Fruit fly (Drosophila melanogaster) whole organism, embryonic: ENCODE results near the gene Ser12.

Experiments
- Ada2b ChIP-seq: fragments of 200-800 bp; sonication (Bioruptor generic); IDR thresholded peaks from 2 replicates; pipeline ENCODE4 v1.3.6; 2022; ENCODE audit warnings: missing biosample characterization, missing genetic modification characterization
- CG10147 ChIP-seq: fragments of 200-800 bp; sonication (Bioruptor generic); optimal IDR thresholded peaks from 2 replicates; lab custom pipeline; 2019; ENCODE audit warnings: missing biosample characterization, mild to moderate bottlenecking, missing genetic modification characterization, moderate library complexity
- CG1024 ChIP-seq: fragments of 200-800 bp; sonication (Bioruptor generic); IDR thresholded peaks from 2 replicates; pipeline ENCODE4 v1.3.6; 2022; ENCODE audit warnings: missing biosample characterization, missing genetic modification characterization
- CG10979 ChIP-seq: fragments of 200-800 bp; sonication (Bioruptor generic); optimal IDR thresholded peaks from 2 replicates; lab custom pipeline; 2018; ENCODE audit warnings: missing biosample characterization, mild to moderate bottlenecking, missing genetic modification characterization, moderate library complexity
- CG11398 ChIP-seq: fragments of 200-800 bp; sonication (Bioruptor generic); optimal IDR thresholded peaks from 2 replicates; lab custom pipeline; 2016; ENCODE audit warnings: missing biosample characterization, missing genetic modification characterization
- CG11560 ChIP-seq: fragments of 200-800 bp; sonication (Bioruptor generic); IDR thresholded peaks from 3 replicates; pipeline ENCODE4 v1.3.6; 2022; ENCODE audit warnings: missing biosample characterization, missing genetic modification characterization
- CG11695 ChIP-seq: fragments of 200-800 bp; sonication (Bioruptor generic); IDR thresholded peaks from 3 replicates; pipeline ENCODE4 v1.3.6; 2022; ENCODE audit warnings: missing biosample characterization, missing genetic modification characterization
- CG12236 ChIP-seq: fragments of 200-800 bp; sonication (Bioruptor generic); optimal IDR thresholded peaks from 2 replicates; lab custom pipeline; 2016; ENCODE audit warnings: missing biosample characterization, missing genetic modification characterization
- CG14014 ChIP-seq: fragments of 200-800 bp; sonication (Bioruptor generic); IDR thresholded peaks from 2 replicates; pipeline ENCODE4 v1.3.6; 2022; ENCODE audit warnings: missing biosample characterization, missing genetic modification characterization
- CG17802 ChIP-seq: fragments of 200-800 bp; sonication (Bioruptor generic); optimal IDR thresholded peaks from 2 replicates; lab custom pipeline; 2018; ENCODE audit warnings: missing biosample characterization, mild to moderate bottlenecking, missing genetic modification characterization, moderate library complexity
- CG18599 ChIP-seq: fragments of 200-800 bp; sonication (Bioruptor generic); optimal IDR thresholded peaks from 3 replicates; lab custom pipeline; 2017; ENCODE audit warnings: missing biosample characterization, missing genetic modification characterization, mild to moderate bottlenecking, moderate library complexity, missing genetic modification reagents
- CG2120 ChIP-seq: fragments of 200-800 bp; sonication (Bioruptor generic); optimal IDR thresholded peaks from 3 replicates; lab custom pipeline; 2016; ENCODE audit warnings: missing biosample characterization, missing genetic modification characterization
- CG2199 ChIP-seq: fragments of 200-800 bp; sonication (Bioruptor generic); IDR thresholded peaks from 3 replicates; pipeline ENCODE4 v1.3.6; 2022; ENCODE audit warnings: missing biosample characterization, missing genetic modification characterization
- CG34224 ChIP-seq: fragments of 200-800 bp; sonication (Bioruptor generic); IDR thresholded peaks from 3 replicates; pipeline ENCODE4 v1.3.6; 2022; ENCODE audit warnings: missing biosample characterization, missing genetic modification characterization; ENCODE audit not compliant: partially characterized antibody
- CG3838 ChIP-seq: fragments of 200-800 bp; sonication (Bioruptor generic); optimal IDR thresholded peaks from 3 replicates; lab custom pipeline; 2016; ENCODE audit warnings: missing biosample characterization, missing genetic modification characterization
- CG4282 ChIP-seq: fragments of 200-800 bp; sonication (Bioruptor generic); optimal IDR thresholded peaks from 2 replicates; lab custom pipeline; 2016; ENCODE audit warnings: missing biosample characterization, missing genetic modification characterization
- CG6791 ChIP-seq: fragments of 200-800 bp; sonication (Bioruptor generic); IDR thresholded peaks from 3 replicates; pipeline ENCODE4 v1.3.6; 2022; ENCODE audit warnings: missing biosample characterization, missing genetic modification characterization; ENCODE audit not compliant: partially characterized antibody
- CG7271 ChIP-seq: fragments of 200-800 bp; sonication (Bioruptor generic); optimal IDR thresholded peaks from 2 replicates; lab custom pipeline; 2018; ENCODE audit warnings: missing biosample characterization, mild to moderate bottlenecking, missing genetic modification characterization, moderate library complexity
- CG7357 ChIP-seq: fragments of 200-800 bp; sonication (Bioruptor generic); IDR thresholded peaks from 3 replicates; pipeline ENCODE4 v1.3.6; 2022; ENCODE audit warnings: missing biosample characterization, missing genetic modification characterization
- CG7556 ChIP-seq: fragments of 200-800 bp; sonication (Bioruptor generic); optimal IDR thresholded peaks from 2 replicates; lab custom pipeline; 2017; ENCODE audit warnings: missing biosample characterization, mild to moderate bottlenecking, missing genetic modification characterization
- CG8089 ChIP-seq: fragments of 200-800 bp; sonication (Bioruptor generic); optimal IDR thresholded peaks from 3 replicates; lab custom pipeline; 2016; ENCODE audit warnings: missing biosample characterization, missing genetic modification characterization
- CG8290 ChIP-seq, 3 experiments: fragments of 200-800 bp; sonication (Bioruptor generic); optimal IDR thresholded peaks; 2 replicates each; lab custom pipeline; 2016 to 2019; ENCODE audit warnings: missing biosample characterization in 3 of 3, missing genetic modification characterization in 3 of 3, mild to moderate bottlenecking in 2 of 3, moderate library complexity in 1 of 3
- Camta ChIP-seq: fragments of 200-800 bp; sonication (Bioruptor generic); optimal IDR thresholded peaks from 2 replicates; lab custom pipeline; 2016; ENCODE audit warnings: missing biosample characterization, missing genetic modification characterization
- Dfd ChIP-seq, 2 experiments: fragments of >200 bp; optimal IDR thresholded peaks; 2 replicates each; lab custom pipeline; 2017; ENCODE audit warnings: missing biosample characterization in 2 of 2, missing genetic modification characterization in 2 of 2
- Dip3 ChIP-seq: fragments of 200-800 bp; sonication (Bioruptor generic); optimal IDR thresholded peaks from 3 replicates; lab custom pipeline; 2016; ENCODE audit warnings: missing biosample characterization, missing genetic modification characterization
- Dp ChIP-seq: fragments of 200-800 bp; sonication (Bioruptor generic); optimal IDR thresholded peaks from 2 replicates; lab custom pipeline; 2018; ENCODE audit warnings: missing biosample characterization, mild to moderate bottlenecking, missing genetic modification characterization, moderate library complexity
- Fer2 ChIP-seq: fragments of 200-800 bp; sonication (Bioruptor generic); optimal IDR thresholded peaks from 2 replicates; lab custom pipeline; 2018; ENCODE audit warnings: missing biosample characterization, mild to moderate bottlenecking, missing genetic modification characterization, moderate library complexity
- Lhr ChIP-seq: fragments of 200-800 bp; sonication (Bioruptor generic); optimal IDR thresholded peaks from 3 replicates; lab custom pipeline; 2017; ENCODE audit warnings: mild to moderate bottlenecking, missing biosample characterization, missing genetic modification reagents, missing genetic modification characterization
- NfI ChIP-seq: fragments of 200-800 bp; sonication (Bioruptor generic); optimal IDR thresholded peaks from 3 replicates; lab custom pipeline; 2018; ENCODE audit warnings: missing biosample characterization, mild to moderate bottlenecking, missing genetic modification characterization, moderate library complexity
- Oli ChIP-seq: fragments of 200-800 bp; sonication (Bioruptor generic); optimal IDR thresholded peaks from 2 replicates; lab custom pipeline; 2018; ENCODE audit warnings: missing biosample characterization, mild to moderate bottlenecking, missing genetic modification characterization, moderate library complexity
- Xbp1 ChIP-seq: fragments of 200-800 bp; sonication (Bioruptor generic); optimal IDR thresholded peaks from 3 replicates; lab custom pipeline; 2016; ENCODE audit warnings: missing biosample characterization, mild to moderate bottlenecking, missing genetic modification characterization
- abd-A ChIP-seq: fragments of 200-800 bp; sonication (Bioruptor generic); optimal IDR thresholded peaks from 3 replicates; lab custom pipeline; 2019; ENCODE audit warnings: missing biosample characterization, mild to moderate bottlenecking, missing genetic modification characterization, moderate library complexity
- ac ChIP-seq: fragments of 200-800 bp; sonication (Bioruptor generic); optimal IDR thresholded peaks from 3 replicates; lab custom pipeline; 2017; ENCODE audit warnings: missing biosample characterization, mild to moderate bottlenecking, missing genetic modification characterization
- az2 ChIP-seq: fragments of 200-800 bp; sonication (Bioruptor generic); optimal IDR thresholded peaks from 3 replicates; lab custom pipeline; 2016; ENCODE audit warnings: missing biosample characterization, missing genetic modification characterization
- btn ChIP-seq: fragments of 200-800 bp; sonication (Bioruptor generic); optimal IDR thresholded peaks from 2 replicates; lab custom pipeline; 2016; ENCODE audit warnings: missing biosample characterization, missing genetic modification characterization
- cad ChIP-seq: fragments of >200 bp; optimal IDR thresholded peaks from 2 replicates; lab custom pipeline; 2017; ENCODE audit warnings: missing biosample characterization, missing genetic modification characterization
- crp ChIP-seq, 2 experiments: fragments of 200-800 bp; sonication (Bioruptor generic); optimal IDR thresholded peaks; 2 replicates in 1 of 2; 3 replicates in 1 of 2; lab custom pipeline; 2017; ENCODE audit warnings: missing biosample characterization in 2 of 2, missing genetic modification characterization in 2 of 2, mild to moderate bottlenecking in 1 of 2, moderate library complexity in 1 of 2
- ewg ChIP-seq: fragments of 200-800 bp; sonication (Bioruptor generic); optimal IDR thresholded peaks from 3 replicates; lab custom pipeline; 2017; ENCODE audit warnings: mild to moderate bottlenecking, missing biosample characterization, missing genetic modification reagents, missing genetic modification characterization
- eyg ChIP-seq: fragments of 200-800 bp; sonication (Bioruptor generic); optimal IDR thresholded peaks from 3 replicates; lab custom pipeline; 2016; ENCODE audit warnings: missing biosample characterization, missing genetic modification characterization
- fd64A ChIP-seq: fragments of 200-800 bp; sonication (Bioruptor generic); optimal IDR thresholded peaks from 3 replicates; lab custom pipeline; 2018; ENCODE audit warnings: missing biosample characterization, mild to moderate bottlenecking, missing genetic modification characterization
- ftz-f1 ChIP-seq: fragments of 200-800 bp; sonication (Bioruptor generic); optimal IDR thresholded peaks from 2 replicates; lab custom pipeline; 2016; ENCODE audit warnings: missing biosample characterization, missing genetic modification characterization
- ind ChIP-seq: fragments of 200-800 bp; sonication (Bioruptor generic); optimal IDR thresholded peaks from 3 replicates; lab custom pipeline; 2016; ENCODE audit warnings: missing biosample characterization, missing genetic modification characterization
- kni ChIP-seq: fragments of 200-800 bp; sonication (Bioruptor generic); optimal IDR thresholded peaks from 3 replicates; lab custom pipeline; 2017; ENCODE audit warnings: mild to moderate bottlenecking, missing biosample characterization, missing genetic modification reagents, missing genetic modification characterization
- mld ChIP-seq: fragments of 200-800 bp; sonication (Bioruptor generic); IDR thresholded peaks from 3 replicates; pipeline ENCODE4 v1.3.6; 2022; ENCODE audit warnings: missing biosample characterization, missing genetic modification characterization; ENCODE audit not compliant: partially characterized antibody
- org-1 ChIP-seq: fragments of 200-800 bp; sonication (Bioruptor generic); optimal IDR thresholded peaks from 2 replicates; lab custom pipeline; 2017; ENCODE audit warnings: missing biosample characterization, missing genetic modification characterization
- pfk ChIP-seq: fragments of 200-800 bp; sonication (Bioruptor generic); optimal IDR thresholded peaks from 2 replicates; lab custom pipeline; 2018; ENCODE audit warnings: missing biosample characterization, mild to moderate bottlenecking, missing genetic modification characterization, moderate library complexity
- ranshi ChIP-seq: fragments of 200-800 bp; sonication (Bioruptor generic); IDR thresholded peaks from 2 replicates; pipeline ENCODE4 v1.3.6; 2022; ENCODE audit warnings: missing biosample characterization, missing genetic modification characterization
- row ChIP-seq: fragments of 200-800 bp; sonication (Bioruptor generic); IDR thresholded peaks from 3 replicates; pipeline ENCODE4 v1.3.6; 2022; ENCODE audit warnings: missing biosample characterization, missing genetic modification characterization
- sens-2 ChIP-seq: fragments of 200-800 bp; sonication (Bioruptor generic); IDR thresholded peaks from 2 replicates; pipeline ENCODE4 v1.3.6; 2022; ENCODE audit warnings: missing biosample characterization, missing genetic modification characterization
- tna ChIP-seq: fragments of 200-800 bp; sonication (Bioruptor generic); IDR thresholded peaks from 2 replicates; pipeline ENCODE4 v1.3.6; 2022; ENCODE audit warnings: missing biosample characterization, missing genetic modification characterization; ENCODE audit not compliant: partially characterized antibody
- zfh2 ChIP-seq: fragments of 200-800 bp; sonication (Bioruptor generic); optimal IDR thresholded peaks from 2 replicates; lab custom pipeline; 2016; ENCODE audit warnings: missing biosample characterization, missing genetic modification characterization

Gene Ser12

DNA sequence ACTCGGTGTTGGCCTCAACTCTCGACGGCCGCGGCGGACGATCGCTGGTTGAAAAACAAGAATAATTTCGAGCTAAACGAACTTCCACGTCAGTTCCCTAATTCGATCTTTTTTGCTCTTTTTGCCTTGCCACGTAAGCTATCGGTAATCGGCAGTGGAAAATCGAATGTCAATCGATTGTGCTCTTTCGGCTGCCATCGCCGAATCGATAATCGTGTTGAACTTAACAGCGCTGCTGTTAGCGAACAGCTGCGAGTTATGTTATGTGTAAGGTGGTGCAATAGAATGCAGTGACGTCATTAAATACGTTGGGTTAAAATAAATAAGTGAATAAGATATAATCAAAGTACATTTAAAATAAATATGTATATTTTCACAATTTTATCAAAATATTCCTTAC lies 14.4 kb downstream of the Ser12 start, which contains the start of gene Sec24CD (continued):
- TF ChIP-seq CG6791 (GFP tag; lab: Robert Waterston, UW) (peak; percentile 96), CG14014 (GFP tag; lab: Robert Waterston, UW) (peak; percentile 29; the same call in 1 of the 2 replicates), CG7357 (GFP tag; lab: Robert Waterston, UW) (no peak), CG11695 (0 out of 3 replicates have a peak, but pooled peaks have one; percentile 14), cad (GFP tag; lab: Kevin White, UChicago) (no peak), Dp (GFP tag; lab: Kevin White, UChicago) (peak; percentile 43), pfk (GFP tag; lab: Kevin White, UChicago) (no peak), CG2120 (peak; percentile 6), eyg (GFP tag; lab: Kevin White, UChicago) (no peak), Dfd (GFP tag; optimal IDR thresholded peaks at IDR 0.05; lab: Kevin White, UChicago) (no peak), ftz-f1 (no peak), CG1024 (no peak), CG12236 (GFP tag; lab: Kevin White, UChicago) (no peak), fd64A (no peak), CG17802 (no peak), CG4282 (GFP tag; lab: Kevin White, UChicago) (no peak), crp (GFP tag; optimal IDR thresholded peaks at IDR 0.05; lab: Kevin White, UChicago) (peak; percentile 20 to 88), abd-A (no peak), az2 (GFP tag; lab: Kevin White, UChicago) (peak; percentile 4), tna (GFP tag; lab: Robert Waterston, UW) (peak; percentile 97), CG8290 (GFP tag; optimal IDR thresholded peaks at IDR 0.05; lab: Kevin White, UChicago) (no peak), CG8290 (tag; optimal IDR thresholded peaks at IDR 0.05; lab: Kevin White, UChicago) (no peak), Lhr (GFP tag; lab: Kevin White, UChicago) (no peak), row (peak; percentile 80), zfh2 (no peak), ranshi (GFP tag; lab: Robert Waterston, UW) (no peak), ac (no peak), CG3838 (GFP tag; lab: Kevin White, UChicago) (no peak), Dip3 (GFP tag; lab: Kevin White, UChicago) (no peak), CG11398 (GFP tag; lab: Kevin White, UChicago) (no peak), CG10147 (GFP tag; lab: Kevin White, UChicago) (no peak), ind (no peak), NfI (no peak), Fer2 (tag; lab: Kevin White, UChicago) (no peak), CG34224 (GFP tag; lab: Robert Waterston, UW) (peak; percentile 98), CG7271 (no peak), CG18599 (GFP tag; lab: Kevin White, UChicago) (no peak), CG11560 (peak; percentile 98), btn (GFP tag; lab: Kevin White, UChicago) (no peak), Camta (GFP tag; lab: Kevin White, UChicago) (no peak), CG7556 (no peak), CG2199 (no peak), mld (GFP tag; lab: Robert Waterston, UW) (peak; percentile 94), CG10979 (tag; lab: Kevin White, UChicago) (peak; percentile 20), Ada2b (GFP tag; lab: Robert Waterston, UW) (no peak), org-1 (no peak), CG8089 (GFP tag; lab: Kevin White, UChicago) (no peak), sens-2 (GFP tag; lab: Robert Waterston, UW) (no peak), Oli (tag; lab: Kevin White, UChicago) (no peak), kni (no peak), Xbp1 (GFP tag; lab: Kevin White, UChicago) (peak; percentile 79), ewg (GFP tag; lab: Kevin White, UChicago) (no peak)
